Fruit fly (Drosophila melanogaster) whole organism, wandering third instar larva: Measurements from ENCODE around the gene CG8369.
A peak's percentile ranks its signal among the peaks of the same experiment; 100 is the strongest.

ENCODE experiments used
- Abd-B ChIP-seq: fragments of >200 bp; optimal IDR thresholded peaks from 2 replicates; lab custom pipeline; 2017; ENCODE audit warnings: missing biosample characterization, missing genetic modification characterization
- CG9705 ChIP-seq: fragments of 200-800 bp; sonication (Bioruptor generic); optimal IDR thresholded peaks from 2 replicates; lab custom pipeline; 2018; ENCODE audit warnings: missing biosample characterization, mild to moderate bottlenecking, missing genetic modification characterization
- Dfd ChIP-seq: fragments of >200 bp; optimal IDR thresholded peaks from 2 replicates; lab custom pipeline; 2017; ENCODE audit warnings: missing biosample characterization, missing genetic modification characterization
- GATAd ChIP-seq: sonication (Bioruptor generic); optimal IDR thresholded peaks from 2 replicates; lab custom pipeline; 2016; ENCODE audit warnings: missing biosample characterization, missing genetic modification characterization
- Hr83 ChIP-seq: fragments of 200-300 bp; sonication (Bioruptor generic); optimal IDR thresholded peaks from 2 replicates; lab custom pipeline; 2016; ENCODE audit warnings: missing biosample characterization, mild to moderate bottlenecking, missing genetic modification characterization, moderate library complexity; ENCODE audit not compliant: poor library complexity, severe bottlenecking
- Myc ChIP-seq: fragments of >200 bp; optimal IDR thresholded peaks from 2 replicates; lab custom pipeline; 2017
- Rel ChIP-seq, 2 experiments: fragments of 200-800 bp; sonication (Bioruptor generic) in 1 of 2; optimal IDR thresholded peaks; 2 replicates in 1 of 2; 3 replicates in 1 of 2; lab custom pipeline; 2016 to 2019; ENCODE audit warnings: mild to moderate bottlenecking in 2 of 2, missing biosample characterization in 2 of 2, missing genetic modification characterization in 2 of 2, moderate library complexity in 1 of 2
- Sp1 ChIP-seq: fragments of 200-800 bp; sonication (Bioruptor generic); optimal IDR thresholded peaks from 3 replicates; lab custom pipeline; 2019; ENCODE audit warnings: missing biosample characterization, mild to moderate bottlenecking, missing genetic modification characterization, moderate library complexity
- h ChIP-seq: fragments of 200-800 bp; sonication (Bioruptor generic); optimal IDR thresholded peaks from 3 replicates; lab custom pipeline; 2016; ENCODE audit warnings: missing biosample characterization, mild to moderate bottlenecking, missing genetic modification characterization
- jim ChIP-seq: fragments of 175-275, 200-325 bp; sonication (Bioruptor generic); optimal IDR thresholded peaks from 2 replicates; lab custom pipeline; 2016; ENCODE audit warnings: missing biosample characterization, mild to moderate bottlenecking, missing genetic modification characterization
- lola ChIP-seq: fragments of >200 bp; optimal IDR thresholded peaks from 2 replicates; lab custom pipeline; 2017; ENCODE audit warnings: missing biosample characterization, missing genetic modification characterization

- TF ChIP-seq CG9705 (no peak), h (no peak), Sp1 (GFP tag; lab: Kevin White, UChicago) (no peak), GATAd (GFP tag; lab: Kevin White, UChicago) (no peak), Rel (GFP tag; optimal IDR thresholded peaks at IDR 0.05; lab: Kevin White, UChicago) (no peak), Rel (tag; optimal IDR thresholded peaks at IDR 0.05; lab: Kevin White, UChicago) (peak; percentile 74), Myc (lab: Kevin White, UChicago) (no peak), jim (GFP tag; lab: Kevin White, UChicago) (no peak), Dfd (GFP tag; lab: Kevin White, UChicago) (no peak), Hr83 (GFP tag; lab: Kevin White, UChicago) (no peak), lola (no peak), Abd-B (no peak)
Observed at dm6 chr3R:8809712-8810111, 12.1 kb upstream of the CG8369 start.
